Worm (Caenorhabditis elegans): ENCODE data around the gene nhr-150.

DNA sequence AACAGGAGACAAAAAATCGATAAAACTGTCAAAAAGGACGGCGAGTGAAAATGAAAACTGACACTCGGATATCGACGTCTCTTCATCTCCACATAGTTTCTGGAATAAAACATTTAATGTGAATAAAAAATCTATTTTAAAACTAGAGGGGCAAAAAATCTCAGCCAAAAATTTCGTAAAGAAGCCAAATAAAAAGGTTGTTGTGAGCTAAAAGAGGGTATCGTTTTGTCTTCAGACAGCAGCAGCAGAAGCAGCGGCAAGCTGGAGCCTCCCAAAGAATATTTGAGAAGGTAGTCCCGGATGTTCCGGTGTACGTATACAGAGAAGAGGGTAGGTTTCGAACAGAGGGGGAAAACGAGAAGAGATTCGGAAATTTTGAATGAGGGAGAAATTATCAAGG, 40.7 kb upstream of the nhr-150 start, which contains the start of gene lgc-31:
- TF ChIP-seq elt-3 (tag; optimal IDR thresholded peaks at IDR 0.05) (no peak), nhr-28 (tag; optimal IDR thresholded peaks at IDR 0.05) (no peak)
